Fruit fly (Drosophila melanogaster): ENCODE data around the gene Grp170.

DNA sequence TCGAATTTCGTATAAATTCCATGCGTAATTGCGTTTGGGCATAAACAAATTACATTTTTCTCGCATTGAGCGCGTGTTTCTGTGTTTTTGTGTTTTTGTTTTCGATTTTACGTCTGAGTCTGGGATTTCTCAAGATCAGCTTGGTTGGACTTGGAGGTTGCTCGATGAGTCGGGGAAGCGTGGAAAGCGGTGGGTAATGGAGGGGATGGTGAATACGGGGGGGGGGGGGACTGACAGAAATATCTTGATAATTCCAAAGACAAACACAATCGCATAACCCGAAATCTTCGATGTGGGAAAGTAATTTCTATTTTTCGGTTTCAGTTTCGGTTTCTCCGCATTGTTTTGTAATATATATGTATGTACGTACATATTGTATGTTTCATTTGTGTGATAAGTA lies 30.4 kb upstream of the Grp170 start:
- TF ChIP-seq CTCF (optimal IDR thresholded peaks at IDR 0.05) (no peak), CG8478 (optimal IDR thresholded peaks at IDR 0.05) (no peak)
